Worm (Caenorhabditis elegans) whole organism, midembryonic: ENCODE data around the gene cest-3.
A peak's percentile ranks its signal among the peaks of the same experiment; 100 is the strongest.

Experiments used
- T22C8.4 ChIP-seq: fragments of 200-800 bp; sonication (Bioruptor generic); IDR thresholded peaks from 2 replicates; pipeline ENCODE4 v1.3.6; 2022; ENCODE audit warnings: missing genetic modification characterization, missing compliant biosample characterization
- cog-1 ChIP-seq: sonication (generic microtip); optimal IDR thresholded peaks from 2 replicates; lab custom pipeline; 2016; ENCODE audit warnings: missing genetic modification characterization, missing compliant biosample characterization
- flt-1 ChIP-seq: fragments of 200-800 bp; sonication (Bioruptor generic); IDR thresholded peaks from 2 replicates; pipeline ENCODE4 v1.3.6; 2022; ENCODE audit warnings: missing genetic modification characterization, missing compliant biosample characterization
- klf-2 ChIP-seq: fragments of 200-800 bp; sonication (Bioruptor generic); conservative IDR thresholded peaks from 2 replicates; pipeline ENCODE4 v1.3.6; 2022; ENCODE audit warnings: missing genetic modification reagents, missing genetic modification characterization, missing compliant biosample characterization
- med-1 ChIP-seq: sonication (generic microtip); optimal IDR thresholded peaks from 2 replicates; lab custom pipeline; 2017; ENCODE audit warnings: missing genetic modification characterization, mild to moderate bottlenecking, missing compliant biosample characterization, antibody characterized with exemption, missing genetic modification reagents; ENCODE audit not compliant: insufficient read depth
- ref-1 ChIP-seq: fragments of 200-800 bp; sonication (Bioruptor generic); conservative IDR thresholded peaks from 2 replicates; pipeline ENCODE4 v1.3.6; 2022; ENCODE audit warnings: missing genetic modification reagents, missing genetic modification characterization, missing compliant biosample characterization
- tab-1 ChIP-seq: fragments of 200-800 bp; sonication (Bioruptor generic); IDR thresholded peaks from 2 replicates; pipeline ENCODE4 v1.3.6; 2022; ENCODE audit warnings: missing genetic modification characterization, missing compliant biosample characterization
- ztf-23 ChIP-seq: fragments of 200-800 bp; sonication (Bioruptor generic); IDR thresholded peaks from 2 replicates; pipeline ENCODE4 v1.3.6; 2022; ENCODE audit warnings: missing genetic modification reagents, missing genetic modification characterization, missing compliant biosample characterization
- ztf-29 ChIP-seq: fragments of 200-800 bp; sonication (Bioruptor generic); IDR thresholded peaks from 2 replicates; pipeline ENCODE4 v1.3.6; 2022; ENCODE audit warnings: missing genetic modification reagents, missing genetic modification characterization, missing compliant biosample characterization

cest-3 gene

ce11 chrX:12241457-12241856 lies at the start of gene cest-3:
TSS of gene cest-3 (plus strand) at chrX:12241646.
- TF ChIP-seq ztf-29 (no peak), klf-2 (GFP tag; lab: Robert Waterston, UW) (no peak), ztf-23 (GFP tag; lab: Robert Waterston, UW) (no peak)

ce11 chrX:12197367-12197766 lies 44.1 kb upstream of the cest-3 start:
- TF ChIP-seq ref-1 (GFP tag; lab: Robert Waterston, UW) (no peak), klf-2 (GFP tag; lab: Robert Waterston, UW) (no peak)

- no peak for TF ChIP-seq flt-1
- no peak for TF ChIP-seq tab-1
- TF ChIP-seq T22C8.4 (GFP tag; lab: Robert Waterston, UW): no peak
- no peak for TF ChIP-seq ztf-23 (GFP tag; lab: Robert Waterston, UW)
- TF ChIP-seq med-1 (GFP tag; lab: Kevin White, UChicago): no peak
- TF ChIP-seq ref-1 (GFP tag; lab: Robert Waterston, UW): no peak
- no peak for TF ChIP-seq cog-1
- no peak for TF ChIP-seq ztf-29
- TF ChIP-seq klf-2 (GFP tag; lab: Robert Waterston, UW): no peak
Measured at ce11 chrX:12198298-12198697, 43.1 kb upstream of the cest-3 start.

- TF ChIP-seq flt-1 (no peak), klf-2 (GFP tag; lab: Robert Waterston, UW) (no peak), med-1 (GFP tag; lab: Kevin White, UChicago) (no peak), tab-1 (no peak), cog-1 (no peak), T22C8.4 (GFP tag; lab: Robert Waterston, UW) (no peak), ref-1 (GFP tag; lab: Robert Waterston, UW) (no peak), ztf-29 (no peak), ztf-23 (GFP tag; lab: Robert Waterston, UW) (no peak)
Measured at ce11 chrX:12200577-12200976, 40.9 kb upstream of the cest-3 start.

- TF ChIP-seq med-1 (GFP tag; lab: Kevin White, UChicago): no peak
- no peak for TF ChIP-seq T22C8.4 (GFP tag; lab: Robert Waterston, UW)
- TF ChIP-seq cog-1: no peak
- TF ChIP-seq klf-2 (GFP tag; lab: Robert Waterston, UW): no peak
- TF ChIP-seq flt-1: no peak
- no peak for TF ChIP-seq ztf-29
- TF ChIP-seq tab-1: no peak
- no peak for TF ChIP-seq ztf-23 (GFP tag; lab: Robert Waterston, UW)
Measured at ce11 chrX:12201435-12201834, 40.0 kb upstream of the cest-3 start.

ce11 chrX:12201840-12202239 lies 39.6 kb upstream of the cest-3 start:
- TF ChIP-seq T22C8.4 (GFP tag; lab: Robert Waterston, UW) (no peak), cog-1 (no peak), klf-2 (GFP tag; lab: Robert Waterston, UW) (no peak), med-1 (GFP tag; lab: Kevin White, UChicago) (no peak)

- TF ChIP-seq flt-1: no peak
- TF ChIP-seq T22C8.4 (GFP tag; lab: Robert Waterston, UW): no peak
- no peak for TF ChIP-seq tab-1
- TF ChIP-seq ref-1 (GFP tag; lab: Robert Waterston, UW): no peak
- TF ChIP-seq ztf-23 (GFP tag; lab: Robert Waterston, UW): no peak
- TF ChIP-seq cog-1: no peak
Measured at ce11 chrX:12204334-12204733, 37.1 kb upstream of the cest-3 start.

ce11 chrX:12205478-12206059 lies 35.9 kb upstream of the cest-3 start:
- TF ChIP-seq cog-1 (peak; percentile 18), med-1 (GFP tag; lab: Kevin White, UChicago) (no peak), ztf-23 (GFP tag; lab: Robert Waterston, UW) (no peak), ztf-29 (no peak), T22C8.4 (GFP tag; lab: Robert Waterston, UW) (no peak)

ce11 chrX:12207078-12207477 lies 34.4 kb upstream of the cest-3 start:
- no peak for TF ChIP-seq ref-1 (GFP tag; lab: Robert Waterston, UW)
- TF ChIP-seq med-1 (GFP tag; lab: Kevin White, UChicago): no peak
- TF ChIP-seq T22C8.4 (GFP tag; lab: Robert Waterston, UW): no peak
- TF ChIP-seq tab-1: no peak

ce11 chrX:12210145-12211032 lies 31.1 kb upstream of the cest-3 start:
- TF ChIP-seq T22C8.4 (GFP tag; lab: Robert Waterston, UW) (no peak), ref-1 (GFP tag; lab: Robert Waterston, UW) (no peak), klf-2 (GFP tag; lab: Robert Waterston, UW) (no peak), flt-1 (no peak), med-1 (GFP tag; lab: Kevin White, UChicago) (no peak), ztf-23 (GFP tag; lab: Robert Waterston, UW) (no peak), tab-1 (no peak), cog-1 (no peak), ztf-29 (no peak)
